Fruit fly (Drosophila melanogaster) whole organism, embryonic: ENCODE results near the gene CG33795.

Experiments used
- B-H2 ChIP-seq: fragments of 200-800 bp; sonication (Bioruptor generic); optimal IDR thresholded peaks from 2 replicates; lab custom pipeline; 2018; ENCODE audit warnings: missing biosample characterization, mild to moderate bottlenecking, missing genetic modification characterization
- BEAF-32 ChIP-seq: fragments of 200-800 bp; sonication (Bioruptor generic); optimal IDR thresholded peaks from 3 replicates; lab custom pipeline; 2017; ENCODE audit warnings: missing biosample characterization, missing genetic modification characterization, mild to moderate bottlenecking, moderate library complexity, missing genetic modification reagents
- Bgb ChIP-seq: fragments of 200-800 bp; sonication (Bioruptor generic); IDR thresholded peaks from 2 replicates; pipeline ENCODE4 v1.3.6; 2022; ENCODE audit warnings: missing biosample characterization, missing genetic modification characterization; ENCODE audit not compliant: partially characterized antibody
- CG10321 ChIP-seq: fragments of 200-800 bp; sonication (Bioruptor generic); IDR thresholded peaks from 2 replicates; pipeline ENCODE4 v1.3.6; 2022; ENCODE audit warnings: missing biosample characterization, missing genetic modification characterization
- CG10366 ChIP-seq: fragments of 200-800 bp; sonication (Bioruptor generic); IDR thresholded peaks from 2 replicates; pipeline ENCODE4 v1.3.6; 2022; ENCODE audit warnings: missing biosample characterization, missing genetic modification characterization
- CG10959 ChIP-seq: fragments of 200-800 bp; sonication (Bioruptor generic); IDR thresholded peaks from 2 replicates; pipeline ENCODE4 v1.3.6; 2022; ENCODE audit warnings: missing biosample characterization, missing genetic modification characterization
- CG11093 ChIP-seq: fragments of 200-800 bp; sonication (Bioruptor generic); IDR thresholded peaks from 3 replicates; pipeline ENCODE4 v1.3.6; 2022; ENCODE audit warnings: missing biosample characterization, missing genetic modification characterization
- CG11247 ChIP-seq: fragments of 200-800 bp; sonication (Bioruptor generic); IDR thresholded peaks from 2 replicates; pipeline ENCODE4 v1.3.6; 2022; ENCODE audit warnings: missing biosample characterization, missing genetic modification characterization
- CG12071 ChIP-seq: fragments of 200-800 bp; sonication (Bioruptor generic); optimal IDR thresholded peaks from 3 replicates; lab custom pipeline; 2018; ENCODE audit warnings: missing biosample characterization, mild to moderate bottlenecking, missing genetic modification characterization
- CG15073 ChIP-seq: fragments of 200-800 bp; sonication (Bioruptor generic); optimal IDR thresholded peaks from 2 replicates; lab custom pipeline; 2016; ENCODE audit warnings: missing biosample characterization, missing genetic modification characterization
- CG15514 ChIP-seq: fragments of 200-800 bp; sonication (Bioruptor generic); optimal IDR thresholded peaks from 3 replicates; lab custom pipeline; 2017; ENCODE audit warnings: missing biosample characterization, missing genetic modification characterization, mild to moderate bottlenecking, moderate library complexity, missing genetic modification reagents
- CG1647 ChIP-seq: fragments of 200-800 bp; sonication (Bioruptor generic); optimal IDR thresholded peaks from 3 replicates; lab custom pipeline; 2016; ENCODE audit warnings: missing biosample characterization, missing genetic modification characterization
- CG17328 ChIP-seq: fragments of 200-800 bp; sonication (Bioruptor generic); IDR thresholded peaks from 2 replicates; pipeline ENCODE4 v1.3.6; 2022; ENCODE audit warnings: missing biosample characterization, missing genetic modification characterization
- CG31224 ChIP-seq: fragments of 200-800 bp; sonication (Bioruptor generic); IDR thresholded peaks from 2 replicates; pipeline ENCODE4 v1.3.6; 2022; ENCODE audit warnings: missing biosample characterization, missing genetic modification characterization
- CG34376 ChIP-seq: fragments of 200-800 bp; sonication (Bioruptor generic); optimal IDR thresholded peaks from 2 replicates; lab custom pipeline; 2018; ENCODE audit warnings: missing biosample characterization, mild to moderate bottlenecking, missing genetic modification characterization
- CG3847 ChIP-seq: fragments of 200-800 bp; sonication (Bioruptor generic); IDR thresholded peaks from 2 replicates; pipeline ENCODE4 v1.3.6; 2022; ENCODE audit warnings: missing biosample characterization, missing genetic modification characterization
- CG6175 ChIP-seq: fragments of 200-800 bp; sonication (Bioruptor generic); IDR thresholded peaks from 3 replicates; pipeline ENCODE4 v1.3.6; 2022; ENCODE audit warnings: missing biosample characterization, missing genetic modification characterization
- CG6254 ChIP-seq: fragments of 200-800 bp; sonication (Bioruptor generic); optimal IDR thresholded peaks from 3 replicates; lab custom pipeline; 2017; ENCODE audit warnings: mild to moderate bottlenecking, missing biosample characterization, missing genetic modification reagents, missing genetic modification characterization
- CG6791 ChIP-seq: fragments of 200-800 bp; sonication (Bioruptor generic); IDR thresholded peaks from 3 replicates; pipeline ENCODE4 v1.3.6; 2022; ENCODE audit warnings: missing biosample characterization, missing genetic modification characterization; ENCODE audit not compliant: partially characterized antibody
- CG7556 ChIP-seq: fragments of 200-800 bp; sonication (Bioruptor generic); optimal IDR thresholded peaks from 2 replicates; lab custom pipeline; 2017; ENCODE audit warnings: missing biosample characterization, mild to moderate bottlenecking, missing genetic modification characterization
- CG8281 ChIP-seq: fragments of 200-800 bp; sonication (Bioruptor generic); optimal IDR thresholded peaks from 2 replicates; lab custom pipeline; 2018; ENCODE audit warnings: missing biosample characterization, mild to moderate bottlenecking, missing genetic modification characterization, moderate library complexity
- CG9609 ChIP-seq: fragments of 200-800 bp; sonication (Bioruptor generic); optimal IDR thresholded peaks from 3 replicates; lab custom pipeline; 2016; ENCODE audit warnings: missing biosample characterization, missing genetic modification characterization
- CG9797 ChIP-seq: fragments of 200-800 bp; sonication (Bioruptor generic); optimal IDR thresholded peaks from 3 replicates; lab custom pipeline; 2018; ENCODE audit warnings: missing biosample characterization, mild to moderate bottlenecking, missing genetic modification characterization
- CG9932 ChIP-seq: fragments of 200-800 bp; sonication (Bioruptor generic); IDR thresholded peaks from 2 replicates; pipeline ENCODE4 v1.3.6; 2022; ENCODE audit warnings: missing biosample characterization, missing genetic modification characterization
- CTCF ChIP-seq: fragments of 200-800 bp; sonication (Bioruptor generic); optimal IDR thresholded peaks from 2 replicates; lab custom pipeline; 2017; ENCODE audit warnings: missing biosample characterization, mild to moderate bottlenecking, missing genetic modification characterization, moderate library complexity
- D ChIP-seq, 2 experiments: fragments of 200-800 bp in 1 of 2; fragments of >200 bp in 1 of 2; sonication (Bioruptor generic) in 1 of 2; optimal IDR thresholded peaks; 2 replicates in 1 of 2; 3 replicates in 1 of 2; lab custom pipeline; 2017; ENCODE audit warnings: mild to moderate bottlenecking in 1 of 2, missing biosample characterization in 1 of 2, missing genetic modification characterization in 1 of 2, missing genetic modification reagents in 1 of 2
- D19A ChIP-seq: fragments of 200-800 bp; optimal IDR thresholded peaks from 3 replicates; lab custom pipeline; 2019; ENCODE audit warnings: missing biosample characterization, mild to moderate bottlenecking, missing genetic modification characterization, moderate library complexity
- Dbx ChIP-seq: fragments of 200-800 bp; sonication (Bioruptor generic); IDR thresholded peaks from 3 replicates; pipeline ENCODE4 v1.3.6; 2022; ENCODE audit warnings: missing biosample characterization, missing genetic modification characterization
- Eip74EF ChIP-seq, 2 experiments: fragments of 200-800 bp in 1 of 2; fragments of >200 bp in 1 of 2; sonication (Bioruptor generic) in 1 of 2; optimal IDR thresholded peaks; 2 replicates each; lab custom pipeline; 2017 to 2019; ENCODE audit warnings: missing biosample characterization in 2 of 2, missing genetic modification characterization in 2 of 2, mild to moderate bottlenecking in 1 of 2, moderate library complexity in 1 of 2
- HLH54F ChIP-seq: fragments of 200-800 bp; sonication (Bioruptor generic); optimal IDR thresholded peaks from 3 replicates; lab custom pipeline; 2016; ENCODE audit warnings: missing biosample characterization, missing genetic modification characterization
- Hey ChIP-seq: fragments of 200-800 bp; sonication (Bioruptor generic); optimal IDR thresholded peaks from 3 replicates; lab custom pipeline; 2018; ENCODE audit warnings: missing biosample characterization, mild to moderate bottlenecking, missing genetic modification characterization
- Lpt ChIP-seq: fragments of >200 bp; optimal IDR thresholded peaks from 2 replicates; lab custom pipeline; 2018; ENCODE audit warnings: missing biosample characterization, missing genetic modification characterization
- Scr ChIP-seq: fragments of 200-800 bp; sonication (Bioruptor generic); IDR thresholded peaks from 2 replicates; pipeline ENCODE4 v1.3.6; 2022; ENCODE audit warnings: missing biosample characterization, missing genetic modification characterization; ENCODE audit not compliant: partially characterized antibody
- Sox100B ChIP-seq: fragments of 200-800 bp; sonication (Bioruptor generic); optimal IDR thresholded peaks from 3 replicates; lab custom pipeline; 2018; ENCODE audit warnings: missing biosample characterization, mild to moderate bottlenecking, missing genetic modification characterization
- Sox102F ChIP-seq: fragments of 200-800 bp; sonication (Bioruptor generic); optimal IDR thresholded peaks from 2 replicates; lab custom pipeline; 2018; ENCODE audit warnings: missing biosample characterization, mild to moderate bottlenecking, missing genetic modification characterization, moderate library complexity
- Xbp1 ChIP-seq: fragments of 200-800 bp; sonication (Bioruptor generic); optimal IDR thresholded peaks from 3 replicates; lab custom pipeline; 2016; ENCODE audit warnings: missing biosample characterization, mild to moderate bottlenecking, missing genetic modification characterization
- az2 ChIP-seq: fragments of 200-800 bp; sonication (Bioruptor generic); optimal IDR thresholded peaks from 3 replicates; lab custom pipeline; 2016; ENCODE audit warnings: missing biosample characterization, missing genetic modification characterization
- caup ChIP-seq: fragments of 200-800 bp; sonication (Bioruptor generic); optimal IDR thresholded peaks from 3 replicates; lab custom pipeline; 2017; ENCODE audit warnings: missing biosample characterization, mild to moderate bottlenecking, missing genetic modification characterization, moderate library complexity; ENCODE audit not compliant: severe bottlenecking
- cg ChIP-seq: fragments of 200-800 bp; sonication (Bioruptor generic); optimal IDR thresholded peaks from 3 replicates; lab custom pipeline; 2019; ENCODE audit warnings: missing biosample characterization, mild to moderate bottlenecking, missing genetic modification characterization, moderate library complexity
- croc ChIP-seq: fragments of 200-800 bp; sonication (Bioruptor generic); conservative IDR thresholded peaks from 3 replicates; pipeline ENCODE4 v1.3.6; 2022; ENCODE audit warnings: missing biosample characterization, missing genetic modification characterization
- fd3F ChIP-seq: fragments of 200-800 bp; sonication (Bioruptor generic); optimal IDR thresholded peaks from 2 replicates; lab custom pipeline; 2018; ENCODE audit warnings: missing biosample characterization, mild to moderate bottlenecking, missing genetic modification characterization, moderate library complexity
- fd96Cb ChIP-seq: fragments of 200-800 bp; sonication (Bioruptor generic); optimal IDR thresholded peaks from 2 replicates; lab custom pipeline; 2018; ENCODE audit warnings: missing biosample characterization, mild to moderate bottlenecking, missing genetic modification characterization, moderate library complexity
- nerfin-1 ChIP-seq: fragments of 200-800 bp; sonication (Bioruptor generic); optimal IDR thresholded peaks from 3 replicates; lab custom pipeline; 2019; ENCODE audit warnings: missing biosample characterization, mild to moderate bottlenecking, missing genetic modification characterization, moderate library complexity
- nom ChIP-seq: fragments of 200-800 bp; sonication (Bioruptor generic); optimal IDR thresholded peaks from 2 replicates; lab custom pipeline; 2017; ENCODE audit warnings: missing biosample characterization, missing genetic modification characterization, mild to moderate bottlenecking, moderate library complexity, missing genetic modification reagents
- run ChIP-seq: fragments of 200-800 bp; sonication (Bioruptor generic); optimal IDR thresholded peaks from 3 replicates; lab custom pipeline; 2018; ENCODE audit warnings: missing biosample characterization, mild to moderate bottlenecking, missing genetic modification characterization
- slou ChIP-seq: fragments of 200-800 bp; sonication (Bioruptor generic); optimal IDR thresholded peaks from 3 replicates; lab custom pipeline; 2016; ENCODE audit warnings: missing biosample characterization, missing genetic modification characterization
- tup ChIP-seq: fragments of 200-800 bp; sonication (Bioruptor generic); optimal IDR thresholded peaks from 2 replicates; lab custom pipeline; 2016; ENCODE audit warnings: missing biosample characterization, mild to moderate bottlenecking, missing genetic modification characterization, moderate library complexity
- wor ChIP-seq: fragments of 200-800 bp; sonication (Bioruptor generic); IDR thresholded peaks from 2 replicates; pipeline ENCODE4 v1.3.6; 2022; ENCODE audit warnings: missing biosample characterization, missing genetic modification characterization

The CG33795 gene

dm6 chr3L:16165356-16166168 lies 5.6 kb downstream of the CG33795 start (continued):
- TF ChIP-seq Hey (tag; lab: Kevin White, UChicago) (no peak), CG12071 (GFP tag; lab: Kevin White, UChicago) (no peak), CG9797 (GFP tag; lab: Kevin White, UChicago) (no peak), CG17328 (GFP tag; lab: Robert Waterston, UW) (no peak), CG11093 (GFP tag; lab: Robert Waterston, UW) (no peak), nerfin-1 (tag; lab: Kevin White, UChicago) (no peak), slou (GFP tag; lab: Kevin White, UChicago) (peak; percentile 51), CG10366 (peak; percentile 37), CG31224 (GFP tag; lab: Robert Waterston, UW) (peak; percentile 39; the same call in 1 of the 2 replicates), caup (GFP tag; lab: Kevin White, UChicago) (peak; percentile 19), Sox100B (GFP tag; lab: Kevin White, UChicago) (no peak), tup (no peak), CG7556 (peak; percentile 32), Sox102F (GFP tag; lab: Kevin White, UChicago) (peak; percentile 44), CTCF (GFP tag; lab: Kevin White, UChicago) (no peak), wor (GFP tag; lab: Robert Waterston, UW) (no peak), cg (GFP tag; lab: Kevin White, UChicago) (no peak), CG3847 (GFP tag; lab: Robert Waterston, UW) (peak; percentile 56), CG10959 (GFP tag; lab: Robert Waterston, UW) (no peak), Dbx (GFP tag; lab: Robert Waterston, UW) (peak; percentile 62; the same call in 2 of the 3 replicates), CG6175 (GFP tag; lab: Robert Waterston, UW) (no peak), croc (GFP tag; lab: Robert Waterston, UW) (no peak), CG9932 (GFP tag; lab: Robert Waterston, UW) (peak; percentile 74), Bgb (GFP tag; lab: Robert Waterston, UW) (no peak), Eip74EF (GFP tag; optimal IDR thresholded peaks at IDR 0.05; lab: Kevin White, UChicago) (no peak), CG15514 (GFP tag; lab: Kevin White, UChicago) (peak; percentile 4), Lpt (GFP tag; lab: Kevin White, UChicago) (no peak), CG10321 (GFP tag; lab: Robert Waterston, UW) (no peak), B-H2 (GFP tag; lab: Kevin White, UChicago) (no peak), Scr (GFP tag; lab: Robert Waterston, UW) (no peak), CG6791 (no peak), HLH54F (peak; percentile 68), CG11247 (peak; percentile 45; the same call in 1 of the 2 replicates), CG34376 (GFP tag; lab: Kevin White, UChicago) (no peak), CG1647 (GFP tag; lab: Kevin White, UChicago) (no peak), CG15073 (no peak), CG6254 (GFP tag; lab: Kevin White, UChicago) (no peak), CG8281 (tag; lab: Kevin White, UChicago) (no peak), az2 (peak; percentile 33), BEAF-32 (GFP tag; lab: Kevin White, UChicago) (no peak), Xbp1 (peak; percentile 47), D19A (tag; lab: Kevin White, UChicago) (no peak), D (optimal IDR thresholded peaks at IDR 0.05; lab: Kevin White, UChicago) (no peak), D (GFP tag; optimal IDR thresholded peaks at IDR 0.05; lab: Kevin White, UChicago) (no peak), CG9609 (GFP tag; lab: Kevin White, UChicago) (peak; percentile 17), fd96Cb (peak; percentile 2), fd3F (GFP tag; lab: Kevin White, UChicago) (peak; percentile 21), run (no peak), nom (GFP tag; lab: Kevin White, UChicago) (peak; percentile 8)
